Fruit fly (Drosophila melanogaster) whole organism, embryonic: Measurements from ENCODE around the gene CG10710.
A peak's percentile ranks its signal among the peaks of the same experiment; 100 is the strongest.

Experiments
- Awh ChIP-seq: fragments of 200-800 bp; sonication (Bioruptor generic); IDR thresholded peaks from 2 replicates; pipeline ENCODE4, ENCODE4 v1.3.6; 2022; ENCODE audit warnings: missing biosample characterization, missing genetic modification characterization
- CG10543 ChIP-seq: fragments of 200-800 bp; sonication (Bioruptor generic); optimal IDR thresholded peaks from 3 replicates; lab custom pipeline; 2017; ENCODE audit warnings: missing biosample characterization, mild to moderate bottlenecking, missing genetic modification characterization, moderate library complexity
- CG10565 ChIP-seq: fragments of 200-800 bp; sonication (Bioruptor generic); optimal IDR thresholded peaks from 3 replicates; lab custom pipeline; 2016; ENCODE audit warnings: missing biosample characterization, mild to moderate bottlenecking, missing genetic modification characterization
- CG11560 ChIP-seq: fragments of 200-800 bp; sonication (Bioruptor generic); IDR thresholded peaks from 3 replicates; pipeline ENCODE4 v1.3.6; 2022; ENCODE audit warnings: missing biosample characterization, missing genetic modification characterization
- CG11723 ChIP-seq: fragments of 200-800 bp; sonication (Bioruptor generic); optimal IDR thresholded peaks from 2 replicates; lab custom pipeline; 2017; ENCODE audit warnings: missing biosample characterization, mild to moderate bottlenecking, missing genetic modification characterization
- CG12219 ChIP-seq: fragments of 200-800 bp; sonication (Bioruptor generic); optimal IDR thresholded peaks from 3 replicates; lab custom pipeline; 2018; ENCODE audit warnings: missing biosample characterization, mild to moderate bottlenecking, missing genetic modification characterization
- CG14441 ChIP-seq: fragments of 200-800 bp; sonication (Bioruptor generic); IDR thresholded peaks from 2 replicates; pipeline ENCODE4 v1.3.6; 2022; ENCODE audit warnings: missing biosample characterization, missing genetic modification characterization
- CG1602 ChIP-seq: fragments of 200-800 bp; sonication (Bioruptor generic); optimal IDR thresholded peaks from 3 replicates; lab custom pipeline; 2016; ENCODE audit warnings: missing biosample characterization, missing genetic modification characterization
- CG16863 ChIP-seq: fragments of 200-800 bp; sonication (Bioruptor generic); optimal IDR thresholded peaks from 3 replicates; lab custom pipeline; 2016; ENCODE audit warnings: missing biosample characterization, missing genetic modification characterization
- CG18764 ChIP-seq: fragments of 200-800 bp; sonication (Bioruptor generic); optimal IDR thresholded peaks from 3 replicates; lab custom pipeline; 2016; ENCODE audit warnings: missing biosample characterization, missing genetic modification characterization
- CG2678 ChIP-seq: fragments of 200-800 bp; sonication (Bioruptor generic); optimal IDR thresholded peaks from 3 replicates; lab custom pipeline; 2019; ENCODE audit warnings: missing biosample characterization, mild to moderate bottlenecking, missing genetic modification characterization, moderate library complexity
- CG2712 ChIP-seq: fragments of 200-800 bp; optimal IDR thresholded peaks from 3 replicates; lab custom pipeline; 2019; ENCODE audit warnings: missing biosample characterization, mild to moderate bottlenecking, missing genetic modification characterization, moderate library complexity
- CG32772 ChIP-seq: fragments of 200-800 bp; sonication (Bioruptor generic); IDR thresholded peaks from 2 replicates; pipeline ENCODE4 v1.3.6; 2022; ENCODE audit warnings: missing biosample characterization, missing genetic modification characterization
- CG3407 ChIP-seq: fragments of 200-800 bp; sonication (Bioruptor generic); optimal IDR thresholded peaks from 2 replicates; lab custom pipeline; 2018; ENCODE audit warnings: missing biosample characterization, mild to moderate bottlenecking, missing genetic modification characterization
- CG4404 ChIP-seq: fragments of 200-800 bp; sonication (Bioruptor generic); IDR thresholded peaks from 2 replicates; pipeline ENCODE4 v1.3.6; 2022; ENCODE audit warnings: missing biosample characterization, missing genetic modification characterization
- CG8290 ChIP-seq, 3 experiments: fragments of 200-800 bp; sonication (Bioruptor generic); optimal IDR thresholded peaks; 2 replicates each; lab custom pipeline; 2016 to 2019; ENCODE audit warnings: missing biosample characterization in 3 of 3, missing genetic modification characterization in 3 of 3, mild to moderate bottlenecking in 2 of 3, moderate library complexity in 1 of 3
- D19B ChIP-seq: fragments of 200-800 bp; sonication (Bioruptor generic); optimal IDR thresholded peaks from 2 replicates; lab custom pipeline; 2017; ENCODE audit warnings: missing biosample characterization, mild to moderate bottlenecking, missing genetic modification characterization
- Doc3 ChIP-seq: fragments of 200-800 bp; sonication (Bioruptor generic); IDR thresholded peaks from 3 replicates; pipeline ENCODE4 v1.3.6; 2022; ENCODE audit warnings: missing biosample characterization, missing genetic modification characterization; ENCODE audit not compliant: partially characterized antibody
- Eip74EF ChIP-seq, 2 experiments: fragments of 200-800 bp in 1 of 2; fragments of >200 bp in 1 of 2; sonication (Bioruptor generic) in 1 of 2; optimal IDR thresholded peaks; 2 replicates each; lab custom pipeline; 2017 to 2019; ENCODE audit warnings: missing biosample characterization in 2 of 2, missing genetic modification characterization in 2 of 2, mild to moderate bottlenecking in 1 of 2, moderate library complexity in 1 of 2
- Ets65A ChIP-seq: fragments of 200-800 bp; sonication (Bioruptor generic); peaks from one replicate; lab custom pipeline; 2016; ENCODE audit warnings: missing biosample characterization, missing genetic modification characterization
- Hr39 ChIP-seq: fragments of >200 bp; optimal IDR thresholded peaks from 2 replicates; lab custom pipeline; 2017
- Lpt ChIP-seq: fragments of >200 bp; optimal IDR thresholded peaks from 2 replicates; lab custom pipeline; 2018; ENCODE audit warnings: missing biosample characterization, missing genetic modification characterization
- MTF-1 ChIP-seq: fragments of 200-800 bp; sonication (Bioruptor generic); optimal IDR thresholded peaks from 2 replicates; lab custom pipeline; 2018; ENCODE audit warnings: missing biosample characterization, mild to moderate bottlenecking, missing genetic modification characterization, borderline replicate concordance
- Mrtf ChIP-seq: fragments of 200-800 bp; sonication (Bioruptor generic); IDR thresholded peaks from 3 replicates; pipeline ENCODE4 v1.3.6; 2022; ENCODE audit warnings: missing biosample characterization, missing genetic modification characterization
- Sox102F ChIP-seq: fragments of 200-800 bp; sonication (Bioruptor generic); optimal IDR thresholded peaks from 2 replicates; lab custom pipeline; 2018; ENCODE audit warnings: missing biosample characterization, mild to moderate bottlenecking, missing genetic modification characterization, moderate library complexity
- Stat92E ChIP-seq, 3 experiments: fragments of >200 bp in 2 of 3; fragments of 200-800 bp in 1 of 3; sonication (Bioruptor generic) in 1 of 3; optimal IDR thresholded peaks; 2 replicates each; lab custom pipeline; 2017 to 2019; ENCODE audit warnings: missing biosample characterization in 3 of 3, missing genetic modification characterization in 3 of 3, mild to moderate bottlenecking in 1 of 3, moderate library complexity in 1 of 3
- Trl ChIP-seq, 3 experiments: fragments of >200 bp in 2 of 3; fragments of 200-800 bp in 1 of 3; sonication (Bioruptor generic) in 1 of 3; optimal IDR thresholded peaks; 2 replicates in 1 of 3; 3 replicates in 2 of 3; lab custom pipeline; 2016 to 2017; ENCODE audit warnings: missing biosample characterization in 1 of 3, missing genetic modification characterization in 1 of 3
- Vsx1 ChIP-seq: fragments of 200-800 bp; sonication (Bioruptor generic); optimal IDR thresholded peaks from 2 replicates; lab custom pipeline; 2017; ENCODE audit warnings: missing biosample characterization, mild to moderate bottlenecking, missing genetic modification characterization, missing genetic modification reagents
- ac ChIP-seq: fragments of 200-800 bp; sonication (Bioruptor generic); optimal IDR thresholded peaks from 3 replicates; lab custom pipeline; 2017; ENCODE audit warnings: missing biosample characterization, mild to moderate bottlenecking, missing genetic modification characterization
- aop ChIP-seq: fragments of 200-800 bp; sonication (Bioruptor generic); IDR thresholded peaks from 2 replicates; pipeline ENCODE4 v1.3.6; 2022; ENCODE audit warnings: missing biosample characterization, missing genetic modification characterization
- az2 ChIP-seq: fragments of 200-800 bp; sonication (Bioruptor generic); optimal IDR thresholded peaks from 3 replicates; lab custom pipeline; 2016; ENCODE audit warnings: missing biosample characterization, missing genetic modification characterization
- corto ChIP-seq: fragments of 200-800 bp; sonication (Bioruptor generic); optimal IDR thresholded peaks from 2 replicates; lab custom pipeline; 2016; ENCODE audit warnings: missing biosample characterization, mild to moderate bottlenecking, missing genetic modification characterization, moderate library complexity
- da ChIP-seq: fragments of 200-800 bp; sonication (Bioruptor generic); optimal IDR thresholded peaks from 2 replicates; lab custom pipeline; 2016; ENCODE audit warnings: missing biosample characterization, missing genetic modification characterization
- dati ChIP-seq: fragments of 200-800 bp; sonication (Bioruptor generic); IDR thresholded peaks from 2 replicates; pipeline ENCODE4 v1.3.6; 2022; ENCODE audit warnings: missing biosample characterization, missing genetic modification characterization
- gcm2 ChIP-seq: fragments of 200-800 bp; sonication (Bioruptor generic); optimal IDR thresholded peaks from 2 replicates; lab custom pipeline; 2016; ENCODE audit warnings: missing biosample characterization, missing genetic modification characterization
- jigr1 ChIP-seq: fragments of 200-800 bp; sonication (Bioruptor generic); IDR thresholded peaks from 3 replicates; pipeline ENCODE4 v1.3.6; 2022; ENCODE audit warnings: missing biosample characterization, missing genetic modification characterization
- kni ChIP-seq: fragments of 200-800 bp; sonication (Bioruptor generic); optimal IDR thresholded peaks from 3 replicates; lab custom pipeline; 2017; ENCODE audit warnings: mild to moderate bottlenecking, missing biosample characterization, missing genetic modification reagents, missing genetic modification characterization
- lilli ChIP-seq: fragments of 200-800 bp; sonication (Bioruptor generic); optimal IDR thresholded peaks from 3 replicates; lab custom pipeline; 2016; ENCODE audit warnings: missing biosample characterization, missing genetic modification characterization
- lmd ChIP-seq: fragments of 200-800 bp; sonication (Bioruptor generic); IDR thresholded peaks from 2 replicates; pipeline ENCODE4 v1.3.6; 2022; ENCODE audit warnings: missing biosample characterization, missing genetic modification characterization
- mirr ChIP-seq: fragments of 200-800 bp; sonication (Bioruptor generic); optimal IDR thresholded peaks from 3 replicates; lab custom pipeline; 2018; ENCODE audit warnings: missing biosample characterization, mild to moderate bottlenecking, missing genetic modification characterization
- nau ChIP-seq: fragments of 200-800 bp; sonication (Bioruptor generic); optimal IDR thresholded peaks from 3 replicates; lab custom pipeline; 2017; ENCODE audit warnings: missing biosample characterization, mild to moderate bottlenecking, missing genetic modification characterization, missing genetic modification reagents
- nerfin-2 ChIP-seq: fragments of 200-800 bp; sonication (Bioruptor generic); IDR thresholded peaks from 2 replicates; pipeline ENCODE4 v1.3.6; 2022; ENCODE audit warnings: missing biosample characterization, missing genetic modification characterization; ENCODE audit not compliant: partially characterized antibody
- oc ChIP-seq: fragments of 200-800 bp; sonication (Bioruptor generic); optimal IDR thresholded peaks from 2 replicates; lab custom pipeline; 2018; ENCODE audit warnings: missing biosample characterization, mild to moderate bottlenecking, missing genetic modification characterization, moderate library complexity
- run ChIP-seq: fragments of 200-800 bp; sonication (Bioruptor generic); optimal IDR thresholded peaks from 3 replicates; lab custom pipeline; 2018; ENCODE audit warnings: missing biosample characterization, mild to moderate bottlenecking, missing genetic modification characterization
- sim ChIP-seq: fragments of 200-800 bp; sonication (Bioruptor generic); IDR thresholded peaks from 2 replicates; pipeline ENCODE4 v1.3.6; 2022; ENCODE audit warnings: missing biosample characterization, missing genetic modification characterization
- tna ChIP-seq: fragments of 200-800 bp; sonication (Bioruptor generic); IDR thresholded peaks from 2 replicates; pipeline ENCODE4 v1.3.6; 2022; ENCODE audit warnings: missing biosample characterization, missing genetic modification characterization; ENCODE audit not compliant: partially characterized antibody
- wek ChIP-seq: fragments of 200-800 bp; sonication (Bioruptor generic); optimal IDR thresholded peaks from 3 replicates; lab custom pipeline; 2018; ENCODE audit warnings: missing biosample characterization, mild to moderate bottlenecking, missing genetic modification characterization, moderate library complexity
- yki ChIP-seq: fragments of >200 bp; optimal IDR thresholded peaks from 3 replicates; lab custom pipeline; 2018
- zen2 ChIP-seq: fragments of 200-800 bp; sonication (Bioruptor generic); IDR thresholded peaks from 3 replicates; pipeline ENCODE4 v1.3.6; 2022; ENCODE audit warnings: missing biosample characterization, missing genetic modification characterization; ENCODE audit not compliant: partially characterized antibody
- zf30C ChIP-seq: fragments of 200-800 bp; sonication (Bioruptor generic); optimal IDR thresholded peaks from 3 replicates; lab custom pipeline; 2018; ENCODE audit warnings: missing biosample characterization, mild to moderate bottlenecking, missing genetic modification characterization

CG10710 gene

DNA sequence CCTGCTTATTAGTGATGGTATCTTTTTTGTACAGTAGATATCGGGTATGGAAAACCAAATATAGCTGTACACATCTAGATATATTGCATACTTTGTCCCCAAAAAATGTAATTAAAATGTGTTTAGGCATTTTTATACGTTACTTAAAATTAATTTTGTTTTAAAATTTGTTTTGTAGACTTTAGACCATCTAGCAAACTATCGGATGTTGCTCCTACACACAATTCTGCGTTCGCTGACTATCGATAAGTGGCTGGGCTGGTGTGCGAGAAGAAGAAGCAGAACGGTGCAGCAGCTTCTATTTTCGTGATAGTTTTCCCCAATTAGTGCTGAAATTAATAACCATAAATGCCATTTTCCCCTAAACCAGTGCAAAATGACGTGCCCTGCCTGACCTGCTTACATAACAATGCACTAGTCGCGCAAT is 6.3 kb downstream of the CG10710 start, which contains the start of the genes Vps36 and Liprin-beta (continued):
- peak; percentile 72 for TF ChIP-seq ac (GFP tag; lab: Kevin White, UChicago)
- TF ChIP-seq nau (GFP tag; lab: Kevin White, UChicago), result no peak
- peak; percentile 87 for TF ChIP-seq CG2712 (tag; lab: Kevin White, UChicago)
- no peak for TF ChIP-seq CG8290 (GFP tag; optimal IDR thresholded peaks at IDR 0.05; lab: Kevin White, UChicago)
- TF ChIP-seq CG8290 (tag; optimal IDR thresholded peaks at IDR 0.05; lab: Kevin White, UChicago), result peak in 1 of 2 experiments; percentile 22
- peak; percentile 91 for TF ChIP-seq CG32772
- TF ChIP-seq CG18764 (GFP tag; lab: Kevin White, UChicago), result peak; percentile 77
- TF ChIP-seq jigr1, result peak; percentile 77
- TF ChIP-seq Sox102F (GFP tag; lab: Kevin White, UChicago), result no peak
- TF ChIP-seq yki (lab: Kevin White, UChicago), result no peak
- TF ChIP-seq Trl (optimal IDR thresholded peaks at IDR 0.05; lab: Kevin White, UChicago), result no peak
- peak; percentile 90 for TF ChIP-seq Trl (GFP tag; optimal IDR thresholded peaks at IDR 0.05; lab: Kevin White, UChicago)
- peak; percentile 68; the same call in 2 of the 3 replicates for TF ChIP-seq CG11560
- TF ChIP-seq kni (GFP tag; lab: Kevin White, UChicago), result no peak
- peak; percentile 47 for TF ChIP-seq run (tag; lab: Kevin White, UChicago)
- no peak for TF ChIP-seq CG2678 (tag; lab: Kevin White, UChicago)
- TF ChIP-seq aop (GFP tag; lab: Robert Waterston, UW), result no peak
- TF ChIP-seq CG3407 (GFP tag; lab: Kevin White, UChicago), result no peak
- TF ChIP-seq Awh (GFP tag; lab: Robert Waterston, UW), result peak; percentile 68
- TF ChIP-seq Lpt, result no peak
- TF ChIP-seq CG1602, result peak; percentile 93
- TF ChIP-seq oc (tag; lab: Kevin White, UChicago), result no peak
- TF ChIP-seq Eip74EF (GFP tag; optimal IDR thresholded peaks at IDR 0.05; lab: Kevin White, UChicago), result no peak
- no peak for TF ChIP-seq Vsx1 (GFP tag; lab: Kevin White, UChicago)
- no peak for TF ChIP-seq CG11723 (GFP tag; lab: Kevin White, UChicago)
- peak; percentile 89 for TF ChIP-seq nerfin-2 (GFP tag; lab: Robert Waterston, UW)
- no peak for TF ChIP-seq D19B (GFP tag; lab: Kevin White, UChicago)
- TF ChIP-seq CG16863 (GFP tag; lab: Kevin White, UChicago), result peak; percentile 84
- no peak for TF ChIP-seq zf30C
- TF ChIP-seq Hr39, result no peak
- peak; percentile 87; the same call in 2 of the 3 replicates for TF ChIP-seq zen2 (GFP tag; lab: Robert Waterston, UW)
- TF ChIP-seq Doc3 (GFP tag; lab: Robert Waterston, UW), result peak; percentile 99
- peak; percentile 89 for TF ChIP-seq az2 (GFP tag; lab: Kevin White, UChicago)
- peak; percentile 94 for TF ChIP-seq lmd (GFP tag; lab: Robert Waterston, UW)
- peak; percentile 99 for TF ChIP-seq Ets65A (GFP tag; lab: Kevin White, UChicago)
- TF ChIP-seq dati (GFP tag; lab: Robert Waterston, UW), result peak; percentile 46; the same call in 1 of the 2 replicates
- TF ChIP-seq corto (GFP tag; lab: Kevin White, UChicago), result peak; percentile 26
- TF ChIP-seq CG14441 (GFP tag; lab: Robert Waterston, UW), result peak; percentile 89
- peak in 1 of 3 experiments; percentile 74 for TF ChIP-seq Stat92E (GFP tag; optimal IDR thresholded peaks at IDR 0.05; lab: Kevin White, UChicago)
- TF ChIP-seq Mrtf (GFP tag; lab: Robert Waterston, UW), result peak; percentile 80
- TF ChIP-seq CG10565, result no peak
- peak; percentile 90 for TF ChIP-seq CG4404
- no peak for TF ChIP-seq mirr (GFP tag; lab: Kevin White, UChicago)
- TF ChIP-seq da, result peak; percentile 80
- TF ChIP-seq CG10543 (GFP tag; lab: Kevin White, UChicago), result no peak
- peak; percentile 52 for TF ChIP-seq gcm2
- TF ChIP-seq sim (GFP tag; lab: Robert Waterston, UW), result no peak
- TF ChIP-seq tna, result peak; percentile 88
- TF ChIP-seq MTF-1 (GFP tag; lab: Kevin White, UChicago), result no peak
- peak; percentile 36 for TF ChIP-seq wek (GFP tag; lab: Kevin White, UChicago)
- TF ChIP-seq CG12219 (GFP tag; lab: Kevin White, UChicago), result no peak
- TF ChIP-seq lilli (GFP tag; lab: Kevin White, UChicago), result peak; percentile 96
